Worm (Caenorhabditis elegans) whole organism, L2 larva: ENCODE results near the gene F58D2.4.

Experiments
- ama-1 ChIP-seq: fragments of 150-350 bp; optimal IDR thresholded peaks from 2 replicates; lab custom pipeline; 2018; ENCODE audit warnings: inconsistent platforms
- elt-1 ChIP-seq: fragments of 150-350 bp; optimal IDR thresholded peaks from 2 replicates; lab custom pipeline; 2014; ENCODE audit warnings: missing biosample characterization, missing genetic modification characterization
- elt-3 ChIP-seq: sonication (generic microtip); optimal IDR thresholded peaks from 2 replicates; lab custom pipeline; 2017; ENCODE audit warnings: missing biosample characterization, missing genetic modification characterization
- fos-1 ChIP-seq: fragments of 150-350 bp; optimal IDR thresholded peaks from 2 replicates; lab custom pipeline; 2014; ENCODE audit warnings: missing biosample characterization, missing genetic modification characterization
- nhr-12 ChIP-seq: fragments of 150-350 bp; optimal IDR thresholded peaks from 2 replicates; lab custom pipeline; 2014; ENCODE audit warnings: missing biosample characterization, missing genetic modification characterization
- nhr-25 ChIP-seq: fragments of 150-350 bp; sonication (generic microtip); optimal IDR thresholded peaks from 3 replicates; lab custom pipeline; 2014; ENCODE audit warnings: missing biosample characterization, missing genetic modification characterization
- skn-1 ChIP-seq: sonication (generic microtip); optimal IDR thresholded peaks from 2 replicates; lab custom pipeline; 2017; ENCODE audit warnings: missing biosample characterization, missing genetic modification characterization
- unc-39 ChIP-seq: fragments of 150-350 bp; optimal IDR thresholded peaks from 2 replicates; lab custom pipeline; 2014; ENCODE audit warnings: missing biosample characterization, missing genetic modification characterization

ce11 chrIV:13231393-13231792 is 42.5 kb upstream of the F58D2.4 start:
- TF ChIP-seq nhr-25 (tag; lab: Kevin White, UChicago): no peak
- TF ChIP-seq nhr-12 (tag; lab: Kevin White, UChicago): no peak
- TF ChIP-seq ama-1 (lab: Kevin White, UChicago): no peak
- TF ChIP-seq elt-1 (tag; lab: Kevin White, UChicago): no peak
- TF ChIP-seq unc-39 (tag; lab: Kevin White, UChicago): no peak
- no peak for TF ChIP-seq elt-3 (tag; lab: Kevin White, UChicago)
- TF ChIP-seq fos-1 (tag; lab: Kevin White, UChicago): peak; percentile 9
- no peak for TF ChIP-seq skn-1 (tag; lab: Kevin White, UChicago)
